Fruit fly (Drosophila melanogaster): ENCODE results near the gene Lasp.

Gene Lasp

DNA sequence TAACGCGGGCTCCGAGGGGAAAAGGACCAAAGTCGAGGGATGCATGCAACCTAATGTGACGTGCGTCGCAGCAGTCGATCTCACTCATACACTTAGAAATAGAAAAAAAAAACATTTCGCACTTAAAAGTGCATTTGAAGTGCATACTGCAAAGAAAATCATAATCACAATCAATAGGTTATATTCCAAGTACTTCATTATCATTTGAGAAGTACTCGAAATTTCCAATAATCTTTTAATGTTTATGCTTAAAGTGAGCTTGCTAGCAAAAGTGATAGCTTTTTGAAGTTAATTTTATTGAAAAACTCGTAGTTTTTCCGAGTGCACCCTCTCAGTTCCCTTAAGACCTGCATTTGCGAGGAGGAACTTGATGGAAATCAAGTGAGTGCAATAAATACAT, 76.9 kb downstream of the Lasp start:
- no peak for TF ChIP-seq CG3032 (tag; optimal IDR thresholded peaks at IDR 0.05)
- TF ChIP-seq topi (GFP tag; optimal IDR thresholded peaks at IDR 0.05) = peak; percentile 34
- peak; percentile 28 for TF ChIP-seq CG10631 (GFP tag; optimal IDR thresholded peaks at IDR 0.05)
- peak; percentile 33 for TF ChIP-seq Eip75B (GFP tag; optimal IDR thresholded peaks at IDR 0.05)
- TF ChIP-seq Eip93F (GFP tag; optimal IDR thresholded peaks at IDR 0.05) = no peak
- peak; percentile 6 for TF ChIP-seq CG8319 (GFP tag; optimal IDR thresholded peaks at IDR 0.05)
- peak; percentile 59 for TF ChIP-seq Eip78C (GFP tag)
- peak; percentile 29 for TF ChIP-seq CG6792 (GFP tag; optimal IDR thresholded peaks at IDR 0.05)
- peak; percentile 23; the same call in 1 of the 3 replicates for TF ChIP-seq CG8119 (GFP tag; IDR thresholded peaks at IDR 0.05)
- peak; percentile 21 for TF ChIP-seq cyc (GFP tag; optimal IDR thresholded peaks at IDR 0.05)
- peak; percentile 0 for TF ChIP-seq Sox14 (GFP tag; optimal IDR thresholded peaks at IDR 0.05)
- TF ChIP-seq CG6854 (GFP tag; optimal IDR thresholded peaks at IDR 0.05) = no peak
- no peak for TF ChIP-seq CG6808 (GFP tag; optimal IDR thresholded peaks at IDR 0.05)
- TF ChIP-seq lz (GFP tag; optimal IDR thresholded peaks at IDR 0.05) = peak; percentile 8
- 0 out of 3 replicates have a peak, but pooled peaks have one; percentile 13 for TF ChIP-seq CG6163 (GFP tag; IDR thresholded peaks at IDR 0.05)
- peak; percentile 35 for TF ChIP-seq acj6 (GFP tag; optimal IDR thresholded peaks at IDR 0.05)
- peak; percentile 23 for TF ChIP-seq CG10669 (GFP tag; optimal IDR thresholded peaks at IDR 0.05)
- TF ChIP-seq Ets96B (tag; optimal IDR thresholded peaks at IDR 0.05) = peak; percentile 45
- TF ChIP-seq net (GFP tag; optimal IDR thresholded peaks at IDR 0.05) = no peak
- peak; percentile 31 for TF ChIP-seq achi (GFP tag; optimal IDR thresholded peaks at IDR 0.05)
- no peak for TF ChIP-seq salr (GFP tag; optimal IDR thresholded peaks at IDR 0.05)
- TF ChIP-seq spab (GFP tag; optimal IDR thresholded peaks at IDR 0.05) = peak; percentile 16
- TF ChIP-seq Lpt (GFP tag; optimal IDR thresholded peaks at IDR 0.05) = no peak
- TF ChIP-seq eg (GFP tag; IDR thresholded peaks at IDR 0.05) = no peak
- TF ChIP-seq CG3919 (GFP tag; optimal IDR thresholded peaks at IDR 0.05) = peak; percentile 24
- TF ChIP-seq CG11762 (GFP tag; optimal IDR thresholded peaks at IDR 0.05; ENCODE audit: insufficient read depth) = peak; percentile 16

DNA sequence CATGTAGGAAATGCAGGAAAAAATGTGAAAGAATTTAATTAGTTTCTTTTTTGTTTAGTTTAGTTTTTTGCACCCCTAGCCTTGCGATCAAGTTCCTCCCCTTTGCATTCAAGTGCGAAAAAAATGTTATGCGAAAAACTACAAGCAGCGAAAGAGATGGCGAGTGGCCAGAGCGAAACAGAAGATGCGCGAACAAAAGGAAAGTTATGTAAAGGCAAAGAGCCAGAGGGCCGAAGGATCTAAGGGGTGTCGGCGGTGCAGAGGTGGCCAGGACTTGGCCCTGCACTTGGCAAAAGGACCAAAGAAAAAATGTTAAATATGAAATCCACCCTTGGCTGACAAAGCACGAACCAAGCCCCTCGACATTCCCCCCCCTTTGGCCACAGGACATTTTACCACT, 77.4 kb downstream of the Lasp start:
- TF ChIP-seq CG3032 (tag; optimal IDR thresholded peaks at IDR 0.05) (no peak), CG11902 (GFP tag; optimal IDR thresholded peaks at IDR 0.05) (no peak), CG3919 (GFP tag; optimal IDR thresholded peaks at IDR 0.05) (no peak), CG11762 (GFP tag; optimal IDR thresholded peaks at IDR 0.05; ENCODE audit: insufficient read depth) (no peak), CG16779 (tag; optimal IDR thresholded peaks at IDR 0.05) (no peak), CG10631 (GFP tag; optimal IDR thresholded peaks at IDR 0.05) (no peak), pdm3 (GFP tag; optimal IDR thresholded peaks at IDR 0.05) (no peak), CG6276 (GFP tag; optimal IDR thresholded peaks at IDR 0.05) (no peak), Smox (GFP tag; optimal IDR thresholded peaks at IDR 0.05) (no peak), OdsH (GFP tag; optimal IDR thresholded peaks at IDR 0.05) (no peak), Eip93F (GFP tag; optimal IDR thresholded peaks at IDR 0.05) (no peak), vri (GFP tag; optimal IDR thresholded peaks at IDR 0.05) (no peak), CG11294 (GFP tag; IDR thresholded peaks at IDR 0.05) (no peak), cyc (GFP tag; optimal IDR thresholded peaks at IDR 0.05) (no peak), Hr4 (GFP tag; optimal IDR thresholded peaks at IDR 0.05) (no peak), CG6792 (GFP tag; optimal IDR thresholded peaks at IDR 0.05) (no peak), net (GFP tag; optimal IDR thresholded peaks at IDR 0.05) (no peak), Blimp-1 (GFP tag; optimal IDR thresholded peaks at IDR 0.05) (no peak)

DNA sequence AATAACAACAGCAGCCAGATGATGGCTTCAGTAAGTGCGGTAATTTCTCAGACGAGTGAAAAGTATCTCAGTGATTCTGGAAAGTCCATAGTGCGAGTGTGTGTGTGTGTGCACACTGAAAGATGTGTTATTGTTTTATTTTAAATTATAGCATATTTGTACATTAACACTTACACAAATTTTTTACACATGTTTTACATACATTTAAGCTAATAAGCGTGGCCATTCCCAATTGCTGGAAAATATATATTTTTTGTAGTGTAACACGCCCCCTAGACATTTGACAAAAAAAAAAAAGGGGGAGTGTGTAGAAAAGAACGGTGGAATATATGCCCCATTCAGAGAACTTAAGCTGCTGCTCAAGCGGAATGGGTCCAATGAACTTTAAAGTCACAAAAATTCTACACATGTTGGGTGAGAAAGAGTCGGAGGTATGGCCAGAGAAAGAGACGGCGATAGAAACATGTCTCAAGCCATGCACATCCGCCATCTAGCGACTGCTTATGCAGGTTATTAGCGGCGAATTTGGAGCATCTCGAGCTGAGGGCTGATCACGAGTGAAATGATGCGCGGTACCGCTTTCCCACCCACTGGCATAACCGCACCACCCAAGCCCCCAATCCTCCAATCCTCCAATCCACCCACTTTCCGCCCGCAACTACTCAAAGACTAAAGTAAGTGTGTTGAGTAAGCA, 79.5 kb downstream of the Lasp start:
- TF ChIP-seq CG8119 (GFP tag; IDR thresholded peaks at IDR 0.05) = no peak
- TF ChIP-seq Eip78C (GFP tag) = peak; percentile 47
- peak; percentile 8 for TF ChIP-seq esn (GFP tag; optimal IDR thresholded peaks at IDR 0.05)
- peak; percentile 17; the same call in 1 of the 3 replicates for TF ChIP-seq CG6163 (GFP tag; IDR thresholded peaks at IDR 0.05)
- no peak for TF ChIP-seq achi (GFP tag; optimal IDR thresholded peaks at IDR 0.05)
- no peak for TF ChIP-seq dsx (GFP tag; optimal IDR thresholded peaks at IDR 0.05; ENCODE audit: poor library complexity, severe bottlenecking)
- TF ChIP-seq Blimp-1 (GFP tag; optimal IDR thresholded peaks at IDR 0.05) = no peak
- TF ChIP-seq fd59A (GFP tag; optimal IDR thresholded peaks at IDR 0.05) = no peak
- TF ChIP-seq Hr38 (GFP tag; optimal IDR thresholded peaks at IDR 0.05) = no peak
